Worm (Caenorhabditis elegans): ENCODE measurements around the gene F54D12.9.

The F54D12.9 gene

DNA sequence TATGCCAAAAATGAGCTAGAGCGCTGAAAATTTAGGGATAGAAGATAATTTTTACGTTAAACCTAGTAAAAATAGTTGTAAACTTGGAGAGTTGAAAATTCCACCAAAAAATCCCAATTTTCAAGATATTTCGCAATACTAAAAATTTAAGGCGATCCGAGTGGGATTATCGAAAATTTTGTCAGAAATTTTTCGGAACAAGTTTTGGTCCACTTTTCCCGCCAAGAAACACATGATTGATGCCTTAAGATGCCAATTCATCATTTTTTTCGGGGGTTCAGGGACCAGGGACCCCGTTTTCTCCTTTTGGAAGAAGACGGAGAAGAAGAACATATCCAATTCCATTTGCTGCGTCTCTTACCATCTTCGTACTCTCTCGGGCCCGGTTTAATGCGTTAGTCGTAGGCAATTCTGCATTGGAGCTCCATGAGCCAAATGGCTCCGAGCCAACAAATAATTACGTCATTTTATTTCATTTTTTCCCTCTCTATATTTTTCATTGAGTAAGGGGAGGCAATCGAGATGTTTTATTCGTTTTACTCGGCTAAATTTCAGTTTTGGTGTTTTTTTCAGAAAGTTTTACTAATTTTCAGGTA lies 36.9 kb downstream of the F54D12.9 start:
- TF ChIP-seq flt-1 (GFP tag; IDR thresholded peaks at IDR 0.05) = no peak
- TF ChIP-seq ztf-23 (GFP tag; IDR thresholded peaks at IDR 0.05) = no peak
- TF ChIP-seq ztf-29 (GFP tag; IDR thresholded peaks at IDR 0.05) = no peak
- TF ChIP-seq ref-1 (GFP tag; conservative IDR thresholded peaks at IDR 0.05) = no peak
- no peak for TF ChIP-seq T22C8.4 (GFP tag; IDR thresholded peaks at IDR 0.05)
- no peak for TF ChIP-seq tab-1 (GFP tag; IDR thresholded peaks at IDR 0.05)
- no peak for TF ChIP-seq med-1 (GFP tag; optimal IDR thresholded peaks at IDR 0.05; ENCODE audit: insufficient read depth)

DNA sequence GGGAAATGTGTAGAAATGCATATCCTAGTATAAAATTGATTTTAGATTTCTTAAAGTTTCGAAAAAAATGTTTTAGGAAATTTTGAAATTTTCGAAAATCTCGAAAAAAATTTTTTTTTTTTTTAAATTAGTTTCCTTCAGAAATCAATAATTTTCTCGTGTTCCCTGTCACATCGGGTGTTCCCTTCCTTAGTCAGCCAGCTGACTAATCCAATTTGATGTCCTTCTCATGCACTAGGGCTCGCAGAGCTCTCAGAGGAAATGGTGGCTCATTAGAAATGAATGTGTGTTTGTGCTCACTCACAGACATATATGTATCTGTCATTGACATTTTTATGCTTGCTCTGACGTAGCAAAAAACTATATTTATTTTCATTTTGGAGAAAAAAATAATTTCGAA lies 37.8 kb downstream of the F54D12.9 start:
- TF ChIP-seq klf-2 (GFP tag; conservative IDR thresholded peaks at IDR 0.05) (no peak), ref-1 (GFP tag; conservative IDR thresholded peaks at IDR 0.05) (no peak)

DNA sequence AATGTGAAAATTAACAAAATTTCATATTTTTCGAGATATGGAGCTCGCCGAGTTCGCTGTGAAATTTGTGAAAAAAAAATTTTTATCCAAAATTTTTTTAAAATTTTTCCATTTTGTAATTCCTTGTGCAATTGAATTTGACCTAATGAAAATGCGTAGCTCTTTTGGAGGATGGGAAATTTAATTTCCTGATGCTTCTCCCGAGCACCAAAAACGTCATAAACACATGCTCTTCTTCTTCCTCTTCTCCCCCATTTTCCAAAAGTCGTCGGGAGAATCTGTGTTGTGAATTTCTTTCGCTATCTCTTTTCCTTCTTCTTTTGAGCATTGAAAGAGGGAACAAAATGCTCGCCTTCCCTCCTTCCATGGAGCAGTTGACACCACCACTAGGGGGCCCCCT lies 40.1 kb downstream of the F54D12.9 start:
- TF ChIP-seq ztf-23 (GFP tag; IDR thresholded peaks at IDR 0.05) = no peak
- no peak for TF ChIP-seq T22C8.4 (GFP tag; IDR thresholded peaks at IDR 0.05)
- TF ChIP-seq tab-1 (GFP tag; IDR thresholded peaks at IDR 0.05) = no peak
- no peak for TF ChIP-seq klf-2 (GFP tag; conservative IDR thresholded peaks at IDR 0.05)
- no peak for TF ChIP-seq ref-1 (GFP tag; conservative IDR thresholded peaks at IDR 0.05)
- TF ChIP-seq cog-1 (tag; optimal IDR thresholded peaks at IDR 0.05) = no peak
- no peak for TF ChIP-seq med-1 (GFP tag; optimal IDR thresholded peaks at IDR 0.05; ENCODE audit: insufficient read depth)
- no peak for TF ChIP-seq flt-1 (GFP tag; IDR thresholded peaks at IDR 0.05)
- no peak for TF ChIP-seq ztf-29 (GFP tag; IDR thresholded peaks at IDR 0.05)

DNA sequence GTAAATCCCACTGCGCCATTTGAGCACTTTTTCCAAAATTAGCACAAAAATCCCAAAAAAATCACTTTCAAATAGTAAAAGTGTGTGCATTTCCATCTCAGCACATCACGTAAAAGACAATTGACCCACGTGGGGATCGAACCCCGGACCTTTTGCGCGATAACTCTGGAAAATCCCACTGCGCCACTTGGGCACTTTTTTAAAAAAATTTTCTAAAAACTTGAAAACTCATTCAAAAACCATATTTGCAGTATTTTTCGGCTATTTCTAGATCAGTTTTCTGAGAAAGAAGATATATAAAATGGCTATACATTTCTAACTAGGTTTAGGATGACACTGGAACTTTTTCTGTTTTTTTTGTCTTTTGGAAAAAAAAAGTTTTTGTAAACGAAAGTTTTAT lies 41.5 kb downstream of the F54D12.9 start:
- TF ChIP-seq ref-1 (GFP tag; conservative IDR thresholded peaks at IDR 0.05) (no peak), ztf-23 (GFP tag; IDR thresholded peaks at IDR 0.05) (no peak), cog-1 (tag; optimal IDR thresholded peaks at IDR 0.05) (no peak), ztf-29 (GFP tag; IDR thresholded peaks at IDR 0.05) (no peak), tab-1 (GFP tag; IDR thresholded peaks at IDR 0.05) (no peak), flt-1 (GFP tag; IDR thresholded peaks at IDR 0.05) (no peak), med-1 (GFP tag; optimal IDR thresholded peaks at IDR 0.05; ENCODE audit: insufficient read depth) (no peak), T22C8.4 (GFP tag; IDR thresholded peaks at IDR 0.05) (no peak)

DNA sequence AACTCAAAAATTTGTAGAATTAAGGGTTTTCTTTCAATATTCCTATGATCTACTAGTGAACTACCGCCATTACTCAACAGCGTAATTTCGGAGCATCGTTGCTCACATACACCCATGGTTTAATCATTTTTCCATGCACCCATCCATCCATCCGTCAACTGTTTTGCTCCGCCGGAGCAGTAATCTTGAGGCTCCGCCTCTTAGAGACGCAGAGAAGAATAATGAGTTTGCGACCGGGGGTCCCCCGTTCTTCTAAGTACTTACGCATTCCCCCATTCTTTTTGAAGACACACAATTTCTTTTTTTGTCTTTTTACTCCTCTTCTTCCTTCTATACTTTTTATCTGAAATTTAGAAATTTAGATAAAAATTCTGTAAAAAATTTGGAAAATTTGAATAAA lies 43.3 kb downstream of the F54D12.9 start:
- TF ChIP-seq T22C8.4 (GFP tag; IDR thresholded peaks at IDR 0.05) (no peak), cog-1 (tag; optimal IDR thresholded peaks at IDR 0.05) (no peak), ztf-23 (GFP tag; IDR thresholded peaks at IDR 0.05) (0 out of 2 replicates have a peak, but pooled peaks have one; percentile 10), klf-2 (GFP tag; conservative IDR thresholded peaks at IDR 0.05) (no peak), med-1 (GFP tag; optimal IDR thresholded peaks at IDR 0.05; ENCODE audit: insufficient read depth) (no peak), tab-1 (GFP tag; IDR thresholded peaks at IDR 0.05) (0 out of 2 replicates have a peak, but pooled peaks have one; percentile 57)

Data from whole organism, midembryonic.